Worm (Caenorhabditis elegans) whole organism, mixed stage, embryonic: ENCODE measurements around the gene fbxb-63.

ENCODE experiments used
- cnd-1 ChIP-seq: fragments of 200-800 bp; sonication (Bioruptor generic); optimal IDR thresholded peaks from 2 replicates; lab custom pipeline; 2018; ENCODE audit warnings: mild to moderate bottlenecking, missing genetic modification characterization, missing compliant biosample characterization
- lin-13 ChIP-seq: fragments of 150-350 bp; optimal IDR thresholded peaks from 2 replicates; lab custom pipeline; 2014; ENCODE audit warnings: missing biosample characterization, missing genetic modification characterization
- lsy-2 ChIP-seq: fragments of 150-350 bp; optimal IDR thresholded peaks from 2 replicates; lab custom pipeline; 2014; ENCODE audit warnings: missing biosample characterization, missing genetic modification characterization
- mep-1 ChIP-seq: fragments of 150-350 bp; optimal IDR thresholded peaks from 2 replicates; lab custom pipeline; 2017; ENCODE audit warnings: missing biosample characterization, missing genetic modification reagents, missing genetic modification characterization, inconsistent platforms
- unc-39 ChIP-seq: fragments of 150-350 bp; optimal IDR thresholded peaks from 2 replicates; lab custom pipeline; 2014; ENCODE audit warnings: missing biosample characterization, missing genetic modification characterization
- unc-62 ChIP-seq: fragments of 150-350 bp; optimal IDR thresholded peaks from 2 replicates; lab custom pipeline; 2014; ENCODE audit warnings: missing biosample characterization, missing genetic modification reagents, missing genetic modification characterization

ce11 chrV:19301934-19302333, 1.6 kb downstream of the fbxb-63 start, which contains the start of gene fbxb-62:
- TF ChIP-seq unc-62 (no peak), cnd-1 (tag; lab: Kevin White, UChicago) (no peak), unc-39 (no peak), lsy-2 (tag; lab: Kevin White, UChicago) (no peak), lin-13 (tag; lab: Kevin White, UChicago) (no peak), mep-1 (no peak)
